Fruit fly (Drosophila melanogaster) whole organism, embryonic: ENCODE results near the gene Agpat4.

Experiments used
- Abd-B ChIP-seq: fragments of 200-800 bp; sonication (Bioruptor generic); optimal IDR thresholded peaks from 2 replicates; lab custom pipeline; 2018; ENCODE audit warnings: missing biosample characterization, mild to moderate bottlenecking, missing genetic modification characterization, moderate library complexity
- Ada2b ChIP-seq: fragments of 200-800 bp; sonication (Bioruptor generic); IDR thresholded peaks from 2 replicates; pipeline ENCODE4 v1.3.6; 2022; ENCODE audit warnings: missing biosample characterization, missing genetic modification characterization
- Aef1 ChIP-seq: fragments of 200-800 bp; sonication (Bioruptor generic); IDR thresholded peaks from 3 replicates; pipeline ENCODE4 v1.3.6; 2022; ENCODE audit warnings: missing biosample characterization, missing genetic modification characterization
- CG10274 ChIP-seq: fragments of 200-800 bp; sonication (Bioruptor generic); optimal IDR thresholded peaks from 3 replicates; lab custom pipeline; 2017; ENCODE audit warnings: missing biosample characterization, mild to moderate bottlenecking, missing genetic modification characterization
- CG10321 ChIP-seq: fragments of 200-800 bp; sonication (Bioruptor generic); IDR thresholded peaks from 2 replicates; pipeline ENCODE4 v1.3.6; 2022; ENCODE audit warnings: missing biosample characterization, missing genetic modification characterization
- CG10979 ChIP-seq: fragments of 200-800 bp; sonication (Bioruptor generic); optimal IDR thresholded peaks from 2 replicates; lab custom pipeline; 2018; ENCODE audit warnings: missing biosample characterization, mild to moderate bottlenecking, missing genetic modification characterization, moderate library complexity
- CG11085 ChIP-seq: fragments of 200-800 bp; sonication (Bioruptor generic); IDR thresholded peaks from 2 replicates; pipeline ENCODE4 v1.3.6; 2022; ENCODE audit warnings: missing biosample characterization, missing genetic modification characterization
- CG12236 ChIP-seq: fragments of 200-800 bp; sonication (Bioruptor generic); optimal IDR thresholded peaks from 2 replicates; lab custom pipeline; 2016; ENCODE audit warnings: missing biosample characterization, missing genetic modification characterization
- CG14050 ChIP-seq: fragments of 200-800 bp; sonication (Bioruptor generic); IDR thresholded peaks from 3 replicates; pipeline ENCODE4 v1.3.6; 2022; ENCODE audit warnings: missing biosample characterization, missing genetic modification characterization
- CG14667 ChIP-seq: fragments of 200-800 bp; sonication (Bioruptor generic); IDR thresholded peaks from 2 replicates; pipeline ENCODE4 v1.3.6; 2022; ENCODE audit warnings: missing biosample characterization, missing genetic modification characterization
- CG14710 ChIP-seq: fragments of 200-800 bp; sonication (Bioruptor generic); optimal IDR thresholded peaks from 3 replicates; lab custom pipeline; 2019; ENCODE audit warnings: missing biosample characterization, mild to moderate bottlenecking, missing genetic modification characterization, moderate library complexity
- CG14860 ChIP-seq: fragments of 200-800 bp; sonication (Bioruptor generic); IDR thresholded peaks from 3 replicates; pipeline ENCODE4 v1.3.6; 2022; ENCODE audit warnings: missing biosample characterization, missing genetic modification characterization; ENCODE audit not compliant: partially characterized antibody
- CG15269 ChIP-seq: fragments of 200-800 bp; sonication (Bioruptor generic); optimal IDR thresholded peaks from 2 replicates; lab custom pipeline; 2018; ENCODE audit warnings: missing biosample characterization, mild to moderate bottlenecking, missing genetic modification characterization, moderate library complexity
- CG15696 ChIP-seq: fragments of 200-800 bp; sonication (Bioruptor generic); optimal IDR thresholded peaks from 2 replicates; lab custom pipeline; 2019; ENCODE audit warnings: missing biosample characterization, mild to moderate bottlenecking, missing genetic modification characterization, moderate library complexity
- CG16813 ChIP-seq: fragments of 200-800 bp; sonication (Bioruptor generic); IDR thresholded peaks from 3 replicates; pipeline ENCODE4 v1.3.6; 2022; ENCODE audit warnings: missing biosample characterization, missing genetic modification characterization; ENCODE audit not compliant: partially characterized antibody
- CG16863 ChIP-seq: fragments of 200-800 bp; sonication (Bioruptor generic); optimal IDR thresholded peaks from 3 replicates; lab custom pipeline; 2016; ENCODE audit warnings: missing biosample characterization, missing genetic modification characterization
- CG1792 ChIP-seq: fragments of 200-800 bp; sonication (Bioruptor generic); optimal IDR thresholded peaks from 2 replicates; lab custom pipeline; 2016; ENCODE audit warnings: missing biosample characterization, missing genetic modification characterization
- CG18476 ChIP-seq: fragments of 200-800 bp; sonication (Bioruptor generic); optimal IDR thresholded peaks from 2 replicates; lab custom pipeline; 2016; ENCODE audit warnings: missing biosample characterization, mild to moderate bottlenecking, missing genetic modification characterization
- CG2712 ChIP-seq: fragments of 200-800 bp; optimal IDR thresholded peaks from 3 replicates; lab custom pipeline; 2019; ENCODE audit warnings: missing biosample characterization, mild to moderate bottlenecking, missing genetic modification characterization, moderate library complexity
- CG32532 ChIP-seq: fragments of 200-800 bp; sonication (Bioruptor generic); IDR thresholded peaks from 2 replicates; pipeline ENCODE4 v1.3.6; 2022; ENCODE audit warnings: missing biosample characterization, missing genetic modification characterization
- CG4820 ChIP-seq: fragments of 200-800 bp; sonication (Bioruptor generic); optimal IDR thresholded peaks from 3 replicates; lab custom pipeline; 2016; ENCODE audit warnings: missing biosample characterization, missing genetic modification characterization
- CG7271 ChIP-seq: fragments of 200-800 bp; sonication (Bioruptor generic); optimal IDR thresholded peaks from 2 replicates; lab custom pipeline; 2018; ENCODE audit warnings: missing biosample characterization, mild to moderate bottlenecking, missing genetic modification characterization, moderate library complexity
- CG7786 ChIP-seq: fragments of 200-800 bp; sonication (Bioruptor generic); optimal IDR thresholded peaks from 2 replicates; lab custom pipeline; 2016; ENCODE audit warnings: missing biosample characterization, missing genetic modification characterization
- CG9876 ChIP-seq: fragments of 200-800 bp; sonication (Bioruptor generic); optimal IDR thresholded peaks from 2 replicates; lab custom pipeline; 2016; ENCODE audit warnings: missing biosample characterization, missing genetic modification characterization
- Dfd ChIP-seq, 2 experiments: fragments of >200 bp; optimal IDR thresholded peaks; 2 replicates each; lab custom pipeline; 2017; ENCODE audit warnings: missing biosample characterization in 2 of 2, missing genetic modification characterization in 2 of 2
- E2f1 ChIP-seq: fragments of 200-800 bp; sonication (Bioruptor generic); IDR thresholded peaks from 2 replicates; pipeline ENCODE4 v1.3.6; 2022; ENCODE audit warnings: missing biosample characterization, missing genetic modification characterization
- HLH4C ChIP-seq: fragments of 200-800 bp; sonication (Bioruptor generic); IDR thresholded peaks from 3 replicates; pipeline ENCODE4 v1.3.6; 2022; ENCODE audit warnings: missing biosample characterization, missing genetic modification characterization; ENCODE audit not compliant: partially characterized antibody
- HLH54F ChIP-seq: fragments of 200-800 bp; sonication (Bioruptor generic); optimal IDR thresholded peaks from 3 replicates; lab custom pipeline; 2016; ENCODE audit warnings: missing biosample characterization, missing genetic modification characterization
- HmgZ ChIP-seq: fragments of 200-800 bp; sonication (Bioruptor generic); optimal IDR thresholded peaks from 2 replicates; lab custom pipeline; 2018; ENCODE audit warnings: missing biosample characterization, mild to moderate bottlenecking, missing genetic modification characterization
- Hmr ChIP-seq: fragments of 200-800 bp; sonication (Bioruptor generic); optimal IDR thresholded peaks from 3 replicates; lab custom pipeline; 2017; ENCODE audit warnings: mild to moderate bottlenecking, missing biosample characterization, missing genetic modification reagents, missing genetic modification characterization
- Hr51 ChIP-seq, 2 experiments: fragments of 200-800 bp; sonication (Bioruptor generic); optimal IDR thresholded peaks; 2 replicates in 1 of 2; 3 replicates in 1 of 2; lab custom pipeline; 2016 to 2018; ENCODE audit warnings: missing biosample characterization in 2 of 2, missing genetic modification characterization in 2 of 2, mild to moderate bottlenecking in 1 of 2, moderate library complexity in 1 of 2
- Mrtf ChIP-seq: fragments of 200-800 bp; sonication (Bioruptor generic); IDR thresholded peaks from 3 replicates; pipeline ENCODE4 v1.3.6; 2022; ENCODE audit warnings: missing biosample characterization, missing genetic modification characterization
- Pdp1 ChIP-seq, 2 experiments: fragments of 200-800 bp; sonication (Bioruptor generic); optimal IDR thresholded peaks; 3 replicates each; lab custom pipeline; 2016; ENCODE audit warnings: missing biosample characterization in 2 of 2, missing genetic modification characterization in 2 of 2, mild to moderate bottlenecking in 1 of 2, moderate library complexity in 1 of 2
- abd-A ChIP-seq: fragments of 200-800 bp; sonication (Bioruptor generic); optimal IDR thresholded peaks from 3 replicates; lab custom pipeline; 2019; ENCODE audit warnings: missing biosample characterization, mild to moderate bottlenecking, missing genetic modification characterization, moderate library complexity
- az2 ChIP-seq: fragments of 200-800 bp; sonication (Bioruptor generic); optimal IDR thresholded peaks from 3 replicates; lab custom pipeline; 2016; ENCODE audit warnings: missing biosample characterization, missing genetic modification characterization
- chif ChIP-seq, 2 experiments: fragments of 200-800 bp; sonication (Bioruptor generic); optimal IDR thresholded peaks; 3 replicates each; lab custom pipeline; 2016; ENCODE audit warnings: missing biosample characterization in 2 of 2, missing genetic modification characterization in 2 of 2
- chn ChIP-seq: fragments of 200-800 bp; sonication (Bioruptor generic); optimal IDR thresholded peaks from 2 replicates; lab custom pipeline; 2016; ENCODE audit warnings: missing biosample characterization, missing genetic modification characterization
- croc ChIP-seq: fragments of 200-800 bp; sonication (Bioruptor generic); conservative IDR thresholded peaks from 3 replicates; pipeline ENCODE4 v1.3.6; 2022; ENCODE audit warnings: missing biosample characterization, missing genetic modification characterization
- crol ChIP-seq: fragments of 200-800 bp; sonication (Bioruptor generic); IDR thresholded peaks from 2 replicates; pipeline ENCODE4 v1.3.6; 2022; ENCODE audit warnings: missing biosample characterization, missing genetic modification characterization
- dan ChIP-seq: fragments of 200-800 bp; sonication (Bioruptor generic); IDR thresholded peaks from 2 replicates; pipeline ENCODE4 v1.3.6; 2022; ENCODE audit warnings: missing biosample characterization, missing genetic modification characterization
- dm ChIP-seq: fragments of 200-800 bp; sonication (Bioruptor generic); optimal IDR thresholded peaks from 3 replicates; lab custom pipeline; 2016; ENCODE audit warnings: missing biosample characterization, missing genetic modification characterization
- emc ChIP-seq: fragments of 200-800 bp; sonication (Bioruptor generic); optimal IDR thresholded peaks from 2 replicates; lab custom pipeline; 2016; ENCODE audit warnings: missing biosample characterization, missing genetic modification characterization
- ems ChIP-seq: fragments of 200-800 bp; sonication (Bioruptor generic); optimal IDR thresholded peaks from 3 replicates; lab custom pipeline; 2016; ENCODE audit warnings: missing biosample characterization, missing genetic modification characterization
- lilli ChIP-seq: fragments of 200-800 bp; sonication (Bioruptor generic); optimal IDR thresholded peaks from 3 replicates; lab custom pipeline; 2016; ENCODE audit warnings: missing biosample characterization, missing genetic modification characterization
- nerfin-1 ChIP-seq: fragments of 200-800 bp; sonication (Bioruptor generic); optimal IDR thresholded peaks from 3 replicates; lab custom pipeline; 2019; ENCODE audit warnings: missing biosample characterization, mild to moderate bottlenecking, missing genetic modification characterization, moderate library complexity
- nom ChIP-seq: fragments of 200-800 bp; sonication (Bioruptor generic); optimal IDR thresholded peaks from 2 replicates; lab custom pipeline; 2017; ENCODE audit warnings: missing biosample characterization, missing genetic modification characterization, mild to moderate bottlenecking, moderate library complexity, missing genetic modification reagents
- otp ChIP-seq: fragments of 200-800 bp; sonication (Bioruptor generic); IDR thresholded peaks from 3 replicates; pipeline ENCODE4, ENCODE4 v1.3.6; 2022; ENCODE audit warnings: missing biosample characterization, missing genetic modification characterization
- sob ChIP-seq: fragments of 200-800 bp; sonication (Bioruptor generic); IDR thresholded peaks from 2 replicates; pipeline ENCODE4 v1.3.6; 2022; ENCODE audit warnings: missing biosample characterization, missing genetic modification characterization
- trem ChIP-seq: fragments of 200-800 bp; optimal IDR thresholded peaks from 3 replicates; lab custom pipeline; 2019; ENCODE audit warnings: missing biosample characterization, mild to moderate bottlenecking, missing genetic modification characterization, moderate library complexity
- trh ChIP-seq: fragments of 200-800 bp; sonication (Bioruptor generic); optimal IDR thresholded peaks from 2 replicates; lab custom pipeline; 2016; ENCODE audit warnings: missing biosample characterization, missing genetic modification characterization
- vvl ChIP-seq: fragments of 200-800 bp; sonication (Bioruptor generic); IDR thresholded peaks from 2 replicates; pipeline ENCODE4 v1.3.6; 2022; ENCODE audit warnings: missing biosample characterization, missing genetic modification characterization

Gene Agpat4

DNA sequence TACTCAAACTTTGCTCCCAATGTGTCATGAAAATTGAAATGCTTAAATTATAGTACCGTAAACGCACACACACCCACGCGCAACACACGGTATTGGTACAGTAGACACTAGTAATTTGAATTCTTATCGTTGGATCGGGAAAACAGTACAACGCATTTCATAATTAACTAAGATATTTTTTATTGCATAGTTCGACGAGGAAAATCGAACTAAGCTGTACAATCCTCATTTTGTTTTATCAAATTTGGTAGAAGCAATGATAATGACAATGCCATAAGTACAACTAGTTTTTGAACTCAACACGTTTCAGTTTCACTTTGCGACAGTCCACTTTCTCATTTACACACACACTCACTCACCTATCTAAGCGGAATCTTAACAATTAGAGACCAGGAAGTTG is 600 bp downstream of the Agpat4 start (continued):
- TF ChIP-seq HLH54F (GFP tag; lab: Kevin White, UChicago) (peak; percentile 58), Mrtf (GFP tag; lab: Robert Waterston, UW) (peak; percentile 50; the same call in 1 of the 3 replicates), CG12236 (no peak), trh (no peak), HLH4C (GFP tag; lab: Robert Waterston, UW) (no peak), CG14667 (GFP tag; lab: Robert Waterston, UW) (peak; percentile 44; the same call in 1 of the 2 replicates), CG10979 (tag; lab: Kevin White, UChicago) (peak; percentile 67), CG9876 (GFP tag; lab: Kevin White, UChicago) (peak; percentile 46), CG14710 (tag; lab: Kevin White, UChicago) (peak; percentile 42), nom (GFP tag; lab: Kevin White, UChicago) (no peak), vvl (peak; percentile 65; the same call in 1 of the 2 replicates), trem (tag; lab: Kevin White, UChicago) (peak; percentile 42), Pdp1 (GFP tag; optimal IDR thresholded peaks at IDR 0.05; lab: Kevin White, UChicago) (peak; percentile 74 to 75), CG14860 (GFP tag; lab: Robert Waterston, UW) (no peak), Aef1 (GFP tag; lab: Robert Waterston, UW) (peak; percentile 42; the same call in 1 of the 3 replicates), lilli (GFP tag; lab: Kevin White, UChicago) (peak; percentile 76), Dfd (GFP tag; optimal IDR thresholded peaks at IDR 0.05; lab: Kevin White, UChicago) (no peak), crol (GFP tag; lab: Robert Waterston, UW) (no peak), otp (GFP tag; lab: Robert Waterston, UW) (no peak), CG16813 (GFP tag; lab: Robert Waterston, UW) (no peak), croc (GFP tag; lab: Robert Waterston, UW) (peak; percentile 38; the same call in 1 of the 3 replicates), CG2712 (tag; lab: Kevin White, UChicago) (peak; percentile 67), CG10321 (GFP tag; lab: Robert Waterston, UW) (no peak), CG1792 (peak; percentile 43), CG11085 (GFP tag; lab: Robert Waterston, UW) (peak; percentile 53), CG14050 (GFP tag; lab: Robert Waterston, UW) (no peak), chn (GFP tag; lab: Kevin White, UChicago) (peak; percentile 38), HmgZ (tag; lab: Kevin White, UChicago) (peak; percentile 70), CG7786 (peak; percentile 75), nerfin-1 (tag; lab: Kevin White, UChicago) (peak; percentile 49), dan (GFP tag; lab: Robert Waterston, UW) (no peak), dm (GFP tag; lab: Kevin White, UChicago) (peak; percentile 57), CG15696 (tag; lab: Kevin White, UChicago) (peak; percentile 75), emc (GFP tag; lab: Kevin White, UChicago) (no peak), CG15269 (tag; lab: Kevin White, UChicago) (peak; percentile 83), Ada2b (0 out of 2 replicates have a peak, but pooled peaks have one; percentile 36), Hr51 (GFP tag; optimal IDR thresholded peaks at IDR 0.05; lab: Kevin White, UChicago) (peak; percentile 13 to 71), E2f1 (no peak), az2 (GFP tag; lab: Kevin White, UChicago) (peak; percentile 57), CG7271 (tag; lab: Kevin White, UChicago) (no peak), CG18476 (GFP tag; lab: Kevin White, UChicago) (peak; percentile 1), CG32532 (peak; percentile 74), CG10274 (GFP tag; lab: Kevin White, UChicago) (peak; percentile 45), ems (GFP tag; lab: Kevin White, UChicago) (peak; percentile 60), Hmr (GFP tag; lab: Kevin White, UChicago) (peak; percentile 71), sob (GFP tag; lab: Robert Waterston, UW) (peak; percentile 66), Abd-B (GFP tag; lab: Kevin White, UChicago) (peak; percentile 21), CG16863 (GFP tag; lab: Kevin White, UChicago) (peak; percentile 66), chif (GFP tag; optimal IDR thresholded peaks at IDR 0.05; lab: Kevin White, UChicago) (peak; percentile 32 to 62), CG4820 (peak; percentile 27), abd-A (tag; lab: Kevin White, UChicago) (no peak)
